Worm (Caenorhabditis elegans) whole organism, midembryonic: ENCODE results near the gene T16G1.3.

Experiments
- T22C8.4 ChIP-seq: fragments of 200-800 bp; sonication (Bioruptor generic); IDR thresholded peaks from 2 replicates; pipeline ENCODE4 v1.3.6; 2022; ENCODE audit warnings: missing genetic modification characterization, missing compliant biosample characterization
- flt-1 ChIP-seq: fragments of 200-800 bp; sonication (Bioruptor generic); IDR thresholded peaks from 2 replicates; pipeline ENCODE4 v1.3.6; 2022; ENCODE audit warnings: missing genetic modification characterization, missing compliant biosample characterization
- med-1 ChIP-seq: sonication (generic microtip); optimal IDR thresholded peaks from 2 replicates; lab custom pipeline; 2017; ENCODE audit warnings: missing genetic modification characterization, mild to moderate bottlenecking, missing compliant biosample characterization, antibody characterized with exemption, missing genetic modification reagents; ENCODE audit not compliant: insufficient read depth
- ztf-29 ChIP-seq: fragments of 200-800 bp; sonication (Bioruptor generic); IDR thresholded peaks from 2 replicates; pipeline ENCODE4 v1.3.6; 2022; ENCODE audit warnings: missing genetic modification reagents, missing genetic modification characterization, missing compliant biosample characterization

ce11 chrV:12987061-12987460 lies 42.9 kb upstream of the T16G1.3 start, which contains the start of gene shw-3:
- TF ChIP-seq med-1 (GFP tag; lab: Kevin White, UChicago) (no peak), ztf-29 (GFP tag; lab: Robert Waterston, UW) (no peak), T22C8.4 (no peak), flt-1 (no peak)
